Fruit fly (Drosophila melanogaster) whole organism, embryonic: ENCODE results near the gene Tfb5.

Source experiments
- BEAF-32 ChIP-seq: fragments of 200-800 bp; sonication (Bioruptor generic); optimal IDR thresholded peaks from 3 replicates; lab custom pipeline; 2017; ENCODE audit warnings: missing biosample characterization, missing genetic modification characterization, mild to moderate bottlenecking, moderate library complexity, missing genetic modification reagents
- C15 ChIP-seq: fragments of 200-800 bp; sonication (Bioruptor generic); IDR thresholded peaks from 3 replicates; pipeline ENCODE4 v1.3.6; 2022; ENCODE audit warnings: missing biosample characterization, missing genetic modification characterization
- CG11093 ChIP-seq: fragments of 200-800 bp; sonication (Bioruptor generic); IDR thresholded peaks from 3 replicates; pipeline ENCODE4 v1.3.6; 2022; ENCODE audit warnings: missing biosample characterization, missing genetic modification characterization
- CG12104 ChIP-seq: fragments of 200-800 bp; sonication (Bioruptor generic); optimal IDR thresholded peaks from 3 replicates; lab custom pipeline; 2016; ENCODE audit warnings: missing biosample characterization, missing genetic modification characterization
- CG12219 ChIP-seq: fragments of 200-800 bp; sonication (Bioruptor generic); optimal IDR thresholded peaks from 3 replicates; lab custom pipeline; 2018; ENCODE audit warnings: missing biosample characterization, mild to moderate bottlenecking, missing genetic modification characterization
- CG12942 ChIP-seq: fragments of 200-800 bp; sonication (Bioruptor generic); optimal IDR thresholded peaks from 3 replicates; lab custom pipeline; 2016; ENCODE audit warnings: missing biosample characterization, missing genetic modification characterization
- CG14860 ChIP-seq: fragments of 200-800 bp; sonication (Bioruptor generic); IDR thresholded peaks from 3 replicates; pipeline ENCODE4 v1.3.6; 2022; ENCODE audit warnings: missing biosample characterization, missing genetic modification characterization; ENCODE audit not compliant: partially characterized antibody
- CG15073 ChIP-seq: fragments of 200-800 bp; sonication (Bioruptor generic); optimal IDR thresholded peaks from 2 replicates; lab custom pipeline; 2016; ENCODE audit warnings: missing biosample characterization, missing genetic modification characterization
- CG1529 ChIP-seq: fragments of 200-800 bp; sonication (Bioruptor generic); optimal IDR thresholded peaks from 3 replicates; lab custom pipeline; 2018; ENCODE audit warnings: missing biosample characterization, missing genetic modification characterization
- CG16813 ChIP-seq: fragments of 200-800 bp; sonication (Bioruptor generic); IDR thresholded peaks from 3 replicates; pipeline ENCODE4 v1.3.6; 2022; ENCODE audit warnings: missing biosample characterization, missing genetic modification characterization; ENCODE audit not compliant: partially characterized antibody
- CG30020 ChIP-seq: fragments of 200-800 bp; optimal IDR thresholded peaks from 2 replicates; lab custom pipeline; 2019; ENCODE audit warnings: missing biosample characterization, mild to moderate bottlenecking, missing genetic modification characterization, moderate library complexity
- CG3281 ChIP-seq: fragments of 200-800 bp; sonication (Bioruptor generic); optimal IDR thresholded peaks from 3 replicates; lab custom pipeline; 2017; ENCODE audit warnings: missing biosample characterization, mild to moderate bottlenecking, missing genetic modification characterization
- CG4404 ChIP-seq: fragments of 200-800 bp; sonication (Bioruptor generic); IDR thresholded peaks from 2 replicates; pipeline ENCODE4 v1.3.6; 2022; ENCODE audit warnings: missing biosample characterization, missing genetic modification characterization
- CG4707 ChIP-seq: fragments of 200-800 bp; sonication (Bioruptor generic); optimal IDR thresholded peaks from 2 replicates; lab custom pipeline; 2018; ENCODE audit warnings: missing biosample characterization, mild to moderate bottlenecking, missing genetic modification characterization, moderate library complexity
- CG4730 ChIP-seq: fragments of 200-800 bp; sonication (Bioruptor generic); IDR thresholded peaks from 2 replicates; pipeline ENCODE4 v1.3.6; 2022; ENCODE audit warnings: missing biosample characterization, missing genetic modification characterization
- CG4820 ChIP-seq: fragments of 200-800 bp; sonication (Bioruptor generic); optimal IDR thresholded peaks from 3 replicates; lab custom pipeline; 2016; ENCODE audit warnings: missing biosample characterization, missing genetic modification characterization
- CG8388 ChIP-seq: fragments of 200-800 bp; sonication (Bioruptor generic); optimal IDR thresholded peaks from 2 replicates; lab custom pipeline; 2019; ENCODE audit warnings: missing biosample characterization, mild to moderate bottlenecking, missing genetic modification characterization, moderate library complexity
- CoRest ChIP-seq: fragments of 200-800 bp; sonication (Bioruptor generic); optimal IDR thresholded peaks from 3 replicates; lab custom pipeline; 2018; ENCODE audit warnings: missing biosample characterization, mild to moderate bottlenecking, missing genetic modification characterization, moderate library complexity
- D ChIP-seq, 2 experiments: fragments of 200-800 bp in 1 of 2; fragments of >200 bp in 1 of 2; sonication (Bioruptor generic) in 1 of 2; optimal IDR thresholded peaks; 2 replicates in 1 of 2; 3 replicates in 1 of 2; lab custom pipeline; 2017; ENCODE audit warnings: mild to moderate bottlenecking in 1 of 2, missing biosample characterization in 1 of 2, missing genetic modification characterization in 1 of 2, missing genetic modification reagents in 1 of 2
- Dfd ChIP-seq, 2 experiments: fragments of >200 bp; optimal IDR thresholded peaks; 2 replicates each; lab custom pipeline; 2017; ENCODE audit warnings: missing biosample characterization in 2 of 2, missing genetic modification characterization in 2 of 2
- Dp ChIP-seq: fragments of 200-800 bp; sonication (Bioruptor generic); optimal IDR thresholded peaks from 2 replicates; lab custom pipeline; 2018; ENCODE audit warnings: missing biosample characterization, mild to moderate bottlenecking, missing genetic modification characterization, moderate library complexity
- Fer3 ChIP-seq: fragments of 200-800 bp; sonication (Bioruptor generic); optimal IDR thresholded peaks from 2 replicates; lab custom pipeline; 2018; ENCODE audit warnings: missing biosample characterization, mild to moderate bottlenecking, missing genetic modification characterization, moderate library complexity
- Gsc ChIP-seq: fragments of 200-800 bp; sonication (Bioruptor generic); IDR thresholded peaks from 2 replicates; pipeline ENCODE4 v1.3.6; 2022; ENCODE audit warnings: missing biosample characterization, missing genetic modification characterization
- Hand ChIP-seq: fragments of 200-800 bp; sonication (Bioruptor generic); optimal IDR thresholded peaks from 2 replicates; lab custom pipeline; 2017; ENCODE audit warnings: mild to moderate bottlenecking, missing biosample characterization, missing genetic modification reagents, missing genetic modification characterization
- Hr51 ChIP-seq, 2 experiments: fragments of 200-800 bp; sonication (Bioruptor generic); optimal IDR thresholded peaks; 2 replicates in 1 of 2; 3 replicates in 1 of 2; lab custom pipeline; 2016 to 2018; ENCODE audit warnings: missing biosample characterization in 2 of 2, missing genetic modification characterization in 2 of 2, mild to moderate bottlenecking in 1 of 2, moderate library complexity in 1 of 2
- MTF-1 ChIP-seq: fragments of 200-800 bp; sonication (Bioruptor generic); optimal IDR thresholded peaks from 2 replicates; lab custom pipeline; 2018; ENCODE audit warnings: missing biosample characterization, mild to moderate bottlenecking, missing genetic modification characterization, borderline replicate concordance
- NK7.1 ChIP-seq: fragments of 200-800 bp; sonication (Bioruptor generic); optimal IDR thresholded peaks from 3 replicates; lab custom pipeline; 2016; ENCODE audit warnings: missing biosample characterization, missing genetic modification characterization
- Taf1 ChIP-seq: fragments of 200-800 bp; sonication (Bioruptor generic); IDR thresholded peaks from 2 replicates; pipeline ENCODE4 v1.3.6; 2022; ENCODE audit warnings: missing biosample characterization, missing genetic modification characterization
- Xbp1 ChIP-seq: fragments of 200-800 bp; sonication (Bioruptor generic); optimal IDR thresholded peaks from 3 replicates; lab custom pipeline; 2016; ENCODE audit warnings: missing biosample characterization, mild to moderate bottlenecking, missing genetic modification characterization
- ab ChIP-seq: fragments of 200-800 bp; sonication (Bioruptor generic); optimal IDR thresholded peaks from 2 replicates; lab custom pipeline; 2016; ENCODE audit warnings: missing biosample characterization, missing genetic modification characterization
- ap ChIP-seq: fragments of 200-800 bp; sonication (Bioruptor generic); IDR thresholded peaks from 2 replicates; pipeline ENCODE4 v1.3.6; 2022; ENCODE audit warnings: missing biosample characterization, missing genetic modification characterization
- ato ChIP-seq: fragments of 200-800 bp; sonication (Bioruptor generic); IDR thresholded peaks from 2 replicates; pipeline ENCODE4 v1.3.6; 2022; ENCODE audit warnings: missing biosample characterization, missing genetic modification characterization; ENCODE audit not compliant: partially characterized antibody
- cad ChIP-seq: fragments of >200 bp; optimal IDR thresholded peaks from 2 replicates; lab custom pipeline; 2017; ENCODE audit warnings: missing biosample characterization, missing genetic modification characterization
- dan ChIP-seq: fragments of 200-800 bp; sonication (Bioruptor generic); IDR thresholded peaks from 2 replicates; pipeline ENCODE4 v1.3.6; 2022; ENCODE audit warnings: missing biosample characterization, missing genetic modification characterization
- dmrt99B ChIP-seq: fragments of 200-800 bp; sonication (Bioruptor generic); optimal IDR thresholded peaks from 2 replicates; lab custom pipeline; 2018; ENCODE audit warnings: missing biosample characterization, mild to moderate bottlenecking, missing genetic modification characterization, moderate library complexity
- dysf ChIP-seq: fragments of 200-800 bp; sonication (Bioruptor generic); IDR thresholded peaks from 3 replicates; pipeline ENCODE4 v1.3.6; 2022; ENCODE audit warnings: missing biosample characterization, missing genetic modification characterization
- gcm2 ChIP-seq: fragments of 200-800 bp; sonication (Bioruptor generic); optimal IDR thresholded peaks from 2 replicates; lab custom pipeline; 2016; ENCODE audit warnings: missing biosample characterization, missing genetic modification characterization
- h ChIP-seq: fragments of >200 bp; optimal IDR thresholded peaks from 2 replicates; lab custom pipeline; 2017
- klu ChIP-seq: fragments of 200-800 bp; sonication (Bioruptor generic); IDR thresholded peaks from 2 replicates; pipeline ENCODE4 v1.3.6; 2022; ENCODE audit warnings: missing biosample characterization, missing genetic modification characterization
- knrl ChIP-seq: fragments of 200-800 bp; sonication (Bioruptor generic); IDR thresholded peaks from 3 replicates; pipeline ENCODE4 v1.3.6; 2022; ENCODE audit warnings: missing biosample characterization, missing genetic modification characterization; ENCODE audit not compliant: partially characterized antibody
- luna ChIP-seq: fragments of 200-800 bp; sonication (Bioruptor generic); optimal IDR thresholded peaks from 2 replicates; lab custom pipeline; 2016; ENCODE audit warnings: missing biosample characterization, missing genetic modification characterization
- nmo ChIP-seq: fragments of 200-800 bp; sonication (Bioruptor generic); optimal IDR thresholded peaks from 2 replicates; lab custom pipeline; 2018; ENCODE audit warnings: missing biosample characterization, mild to moderate bottlenecking, missing genetic modification characterization, moderate library complexity
- pfk ChIP-seq: fragments of 200-800 bp; sonication (Bioruptor generic); optimal IDR thresholded peaks from 2 replicates; lab custom pipeline; 2018; ENCODE audit warnings: missing biosample characterization, mild to moderate bottlenecking, missing genetic modification characterization, moderate library complexity
- pita ChIP-seq: fragments of 200-800 bp; sonication (Bioruptor generic); optimal IDR thresholded peaks from 2 replicates; lab custom pipeline; 2017; ENCODE audit warnings: missing biosample characterization, mild to moderate bottlenecking, missing genetic modification characterization
- ranshi ChIP-seq: fragments of 200-800 bp; sonication (Bioruptor generic); IDR thresholded peaks from 2 replicates; pipeline ENCODE4 v1.3.6; 2022; ENCODE audit warnings: missing biosample characterization, missing genetic modification characterization
- slou ChIP-seq: fragments of 200-800 bp; sonication (Bioruptor generic); optimal IDR thresholded peaks from 3 replicates; lab custom pipeline; 2016; ENCODE audit warnings: missing biosample characterization, missing genetic modification characterization
- so ChIP-seq: fragments of 200-800 bp; sonication (Bioruptor generic); IDR thresholded peaks from 3 replicates; pipeline ENCODE4 v1.3.6; 2022; ENCODE audit warnings: missing biosample characterization, missing genetic modification characterization
- twi ChIP-seq: fragments of 200-800 bp; optimal IDR thresholded peaks from 2 replicates; lab custom pipeline; 2019; ENCODE audit warnings: missing biosample characterization, mild to moderate bottlenecking, missing genetic modification characterization, moderate library complexity
- vfl ChIP-seq: fragments of 200-800 bp; sonication (Bioruptor generic); optimal IDR thresholded peaks from 2 replicates; lab custom pipeline; 2016; ENCODE audit warnings: missing biosample characterization, missing genetic modification characterization

Tfb5 gene

dm6 chr2L:5004677-5005463 is 5.8 kb downstream of the Tfb5 start:
- TF ChIP-seq BEAF-32 (GFP tag; lab: Kevin White, UChicago) (peak; percentile 6), CG16813 (GFP tag; lab: Robert Waterston, UW) (no peak), CoRest (peak; percentile 94), CG12219 (peak; percentile 91), CG12104 (peak; percentile 89), D (optimal IDR thresholded peaks at IDR 0.05; lab: Kevin White, UChicago) (no peak), D (GFP tag; optimal IDR thresholded peaks at IDR 0.05; lab: Kevin White, UChicago) (peak; percentile 87), NK7.1 (GFP tag; lab: Kevin White, UChicago) (peak; percentile 91), dan (GFP tag; lab: Robert Waterston, UW) (peak; percentile 78), Fer3 (tag; lab: Kevin White, UChicago) (peak; percentile 97), Dp (no peak), CG3281 (GFP tag; lab: Kevin White, UChicago) (peak; percentile 95), MTF-1 (peak; percentile 76), Hr51 (GFP tag; optimal IDR thresholded peaks at IDR 0.05; lab: Kevin White, UChicago) (peak; percentile 92 to 93), h (lab: Kevin White, UChicago) (no peak), cad (GFP tag; lab: Kevin White, UChicago) (no peak), dmrt99B (tag; lab: Kevin White, UChicago) (peak; percentile 96), CG15073 (GFP tag; lab: Kevin White, UChicago) (peak; percentile 74), CG12942 (GFP tag; lab: Kevin White, UChicago) (peak; percentile 84), pita (GFP tag; lab: Kevin White, UChicago) (no peak), klu (GFP tag; lab: Robert Waterston, UW) (peak; percentile 92), CG4707 (peak; percentile 80), C15 (GFP tag; lab: Robert Waterston, UW) (peak; percentile 89), Taf1 (GFP tag; lab: Robert Waterston, UW) (peak; percentile 94), twi (tag; lab: Kevin White, UChicago) (peak; percentile 74), knrl (GFP tag; lab: Robert Waterston, UW) (no peak), nmo (GFP tag; lab: Kevin White, UChicago) (peak; percentile 92), gcm2 (GFP tag; lab: Kevin White, UChicago) (peak; percentile 93), pfk (GFP tag; lab: Kevin White, UChicago) (peak; percentile 50), CG1529 (GFP tag; lab: Kevin White, UChicago) (peak; percentile 86), slou (peak; percentile 92), Hand (GFP tag; lab: Kevin White, UChicago) (peak; percentile 98), CG8388 (GFP tag; lab: Kevin White, UChicago) (peak; percentile 91), Xbp1 (GFP tag; lab: Kevin White, UChicago) (peak; percentile 96), vfl (peak; percentile 94), Gsc (GFP tag; lab: Robert Waterston, UW) (peak; percentile 88), CG30020 (tag; lab: Kevin White, UChicago) (peak; percentile 61), luna (GFP tag; lab: Kevin White, UChicago) (peak; percentile 93), ranshi (GFP tag; lab: Robert Waterston, UW) (peak; percentile 97), so (GFP tag; lab: Robert Waterston, UW) (peak; percentile 96), CG4820 (GFP tag; lab: Kevin White, UChicago) (peak; percentile 92), CG11093 (GFP tag; lab: Robert Waterston, UW) (peak; percentile 92; the same call in 2 of the 3 replicates), Dfd (GFP tag; optimal IDR thresholded peaks at IDR 0.05; lab: Kevin White, UChicago) (no peak), CG14860 (GFP tag; lab: Robert Waterston, UW) (no peak), dysf (GFP tag; lab: Robert Waterston, UW) (peak; percentile 97), ato (GFP tag; lab: Robert Waterston, UW) (no peak), CG4730 (GFP tag; lab: Robert Waterston, UW) (peak; percentile 94), ap (GFP tag; lab: Robert Waterston, UW) (peak; percentile 94), CG4404 (GFP tag; lab: Robert Waterston, UW) (peak; percentile 93), ab (GFP tag; lab: Kevin White, UChicago) (peak; percentile 85)
